Worm (Caenorhabditis elegans) whole organism, L1 larva: ENCODE measurements around the gene nhr-96.

Source experiments
- blmp-1 ChIP-seq: fragments of 150-350 bp; optimal IDR thresholded peaks from 2 replicates; lab custom pipeline; 2014; ENCODE audit warnings: missing biosample characterization, missing genetic modification characterization
- hlh-17 ChIP-seq: fragments of 200-800 bp; sonication (Bioruptor generic); optimal IDR thresholded peaks from 2 replicates; lab custom pipeline; 2018; ENCODE audit warnings: missing genetic modification characterization, mild to moderate bottlenecking, missing compliant biosample characterization, moderate library complexity, borderline replicate concordance
- mep-1 ChIP-seq: fragments of 150-350 bp; optimal IDR thresholded peaks from 2 replicates; lab custom pipeline; 2014; ENCODE audit warnings: missing biosample characterization, missing genetic modification characterization
- nhr-237 ChIP-seq: fragments of 150-350 bp; optimal IDR thresholded peaks from 2 replicates; lab custom pipeline; 2014; ENCODE audit warnings: missing biosample characterization, missing genetic modification characterization
- nhr-47 ChIP-seq: sonication (generic microtip); optimal IDR thresholded peaks from 2 replicates; lab custom pipeline; 2016; ENCODE audit warnings: mild to moderate bottlenecking, missing genetic modification characterization, moderate library complexity, missing compliant biosample characterization
- nhr-76 ChIP-seq: sonication (generic microtip); optimal IDR thresholded peaks from 2 replicates; lab custom pipeline; 2017; ENCODE audit warnings: missing biosample characterization, missing genetic modification characterization
- nhr-77 ChIP-seq: fragments of 150-350 bp; optimal IDR thresholded peaks from 2 replicates; lab custom pipeline; 2014; ENCODE audit warnings: missing biosample characterization, missing genetic modification characterization
- pqm-1 ChIP-seq: sonication (generic microtip); optimal IDR thresholded peaks from 3 replicates; lab custom pipeline; 2017; ENCODE audit warnings: missing biosample characterization, missing genetic modification characterization
- skn-1 ChIP-seq: fragments of 150-350 bp; optimal IDR thresholded peaks from 2 replicates; lab custom pipeline; 2014; ENCODE audit warnings: missing biosample characterization, missing genetic modification characterization
- unc-130 ChIP-seq: fragments of 150-350 bp; optimal IDR thresholded peaks from 2 replicates; lab custom pipeline; 2017; ENCODE audit warnings: missing biosample characterization, missing genetic modification characterization, inconsistent platforms
- unc-86 ChIP-seq: sonication (generic microtip); optimal IDR thresholded peaks from 2 replicates; lab custom pipeline; 2016; ENCODE audit warnings: missing genetic modification characterization, missing compliant biosample characterization

DNA sequence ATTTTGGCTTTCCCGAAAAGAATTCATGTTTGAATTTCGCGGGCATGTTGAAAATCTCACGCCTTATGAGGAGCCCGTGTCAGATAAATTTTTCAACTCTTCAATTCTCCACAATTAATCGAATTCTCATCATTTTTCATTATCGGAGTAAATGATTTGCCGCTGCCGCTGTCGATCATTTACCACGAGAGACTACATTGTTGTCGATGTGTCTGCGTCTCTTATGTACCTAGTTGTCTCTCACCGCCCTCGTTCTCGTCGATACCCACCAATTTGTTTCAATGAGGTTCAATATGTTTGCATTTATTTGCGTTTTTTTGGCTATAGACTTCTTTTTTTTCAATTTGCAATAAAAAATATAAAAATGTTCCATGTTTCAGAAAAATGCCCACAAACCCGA lies 41.2 kb upstream of the nhr-96 start, which contains the start of gene nhr-13:
- TF ChIP-seq pqm-1 (tag; lab: Kevin White, UChicago), result no peak
- no peak for TF ChIP-seq nhr-47
- no peak for TF ChIP-seq mep-1
- TF ChIP-seq unc-86 (tag; lab: Kevin White, UChicago), result no peak
- no peak for TF ChIP-seq nhr-76
- no peak for TF ChIP-seq skn-1
- TF ChIP-seq blmp-1 (tag; lab: Kevin White, UChicago), result no peak
- no peak for TF ChIP-seq unc-130 (tag; lab: Kevin White, UChicago)
- no peak for TF ChIP-seq nhr-237
- no peak for TF ChIP-seq nhr-77 (tag; lab: Kevin White, UChicago)
- TF ChIP-seq hlh-17, result no peak
